Worm (Caenorhabditis elegans): Measurements from ENCODE around the gene alr-1.
A peak's percentile ranks its signal among the peaks of the same experiment; 100 is the strongest.

The alr-1 gene

DNA sequence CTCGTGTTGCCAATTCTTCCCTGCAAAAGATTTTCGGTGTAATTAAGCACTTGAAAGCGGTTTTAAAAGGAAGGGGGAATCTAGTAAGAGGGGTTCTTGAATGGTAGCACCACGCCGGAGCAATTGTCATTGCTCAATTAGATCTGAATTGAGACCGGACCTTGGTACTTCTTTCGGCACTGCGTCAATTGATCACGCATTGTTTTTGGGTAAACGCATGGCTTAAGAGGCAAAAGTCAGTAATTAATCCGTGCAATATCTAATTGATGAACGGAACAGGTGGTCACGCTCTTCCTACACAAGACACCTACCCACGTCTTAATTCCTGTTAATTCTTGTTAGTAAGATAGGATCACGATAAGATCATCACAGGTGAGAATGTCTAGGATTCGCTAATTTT is 1.4 kb downstream of the alr-1 start:
- no peak for TF ChIP-seq ceh-30 (tag; optimal IDR thresholded peaks at IDR 0.05)
- TF ChIP-seq ref-2 (tag; optimal IDR thresholded peaks at IDR 0.05), result peak; percentile 11

ce11 chrX:11122412-11122811 is 3.0 kb downstream of the alr-1 start:
- TF ChIP-seq nhr-232 (tag; optimal IDR thresholded peaks at IDR 0.05) (no peak), ceh-6 (GFP tag; optimal IDR thresholded peaks at IDR 0.05) (no peak), ceh-30 (tag; optimal IDR thresholded peaks at IDR 0.05) (no peak)

DNA sequence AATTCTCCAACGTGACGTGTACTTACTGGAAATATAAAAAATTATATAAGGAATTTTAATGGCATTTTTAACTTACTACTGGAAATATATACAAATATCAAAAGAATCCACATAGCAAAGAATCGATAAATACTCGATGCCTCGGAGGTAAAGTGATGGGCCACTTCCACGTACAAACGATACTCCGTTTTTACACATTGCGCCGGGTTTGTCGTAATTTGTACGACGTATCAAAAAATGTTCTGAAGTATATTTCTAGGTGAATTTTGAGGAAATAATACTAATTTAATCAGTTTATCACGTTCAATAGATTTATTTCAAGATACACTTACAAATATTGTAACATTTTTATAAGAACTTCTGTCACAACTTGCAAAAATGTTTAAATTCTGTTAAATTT is 4.6 kb downstream of the alr-1 start, which contains the start of gene R08B4.3:
Gene R08B4.3, minus strand, starts transcription at position 198 of the 400 bp plus-strand sequence.
- no peak for TF ChIP-seq lin-11 (tag; optimal IDR thresholded peaks at IDR 0.05)
- no peak for TF ChIP-seq eyg-1 (tag; optimal IDR thresholded peaks at IDR 0.05)
- no peak for TF ChIP-seq unc-55 (GFP tag; optimal IDR thresholded peaks at IDR 0.05)
- TF ChIP-seq ceh-22 (tag; optimal IDR thresholded peaks at IDR 0.05), result no peak
- TF ChIP-seq pax-1 (tag; optimal IDR thresholded peaks at IDR 0.05), result no peak
- no peak for TF ChIP-seq C38D4.7 (GFP tag; optimal IDR thresholded peaks at IDR 0.05)
- TF ChIP-seq npax-4 (tag; optimal IDR thresholded peaks at IDR 0.05), result no peak
- TF ChIP-seq ama-1 (optimal IDR thresholded peaks at IDR 0.05), result no peak
- no peak for TF ChIP-seq ahr-1 (tag; optimal IDR thresholded peaks at IDR 0.05)
- no peak for TF ChIP-seq elt-2 (tag; optimal IDR thresholded peaks at IDR 0.05)
- no peak for TF ChIP-seq nhr-11 (tag; optimal IDR thresholded peaks at IDR 0.05)

ce11 chrX:11116723-11117122 is 8.7 kb downstream of the alr-1 start, which contains the start of gene nlp-66:
Gene nlp-66, minus strand, starts transcription at chrX:11116823.
- TF ChIP-seq T23F11.4 (GFP tag; optimal IDR thresholded peaks at IDR 0.05) (no peak), ceh-22 (tag; optimal IDR thresholded peaks at IDR 0.05) (no peak), pat-9 (tag; optimal IDR thresholded peaks at IDR 0.05) (no peak), dve-1 (tag; optimal IDR thresholded peaks at IDR 0.05) (no peak), nhr-232 (tag; optimal IDR thresholded peaks at IDR 0.05) (no peak), hlh-6 (tag; optimal IDR thresholded peaks at IDR 0.05) (no peak), sox-2 (GFP tag; IDR thresholded peaks at IDR 0.05) (no peak), pag-3 (tag; optimal IDR thresholded peaks at IDR 0.05; ENCODE audit: borderline replicate concordance) (no peak), dmd-4 (tag; optimal IDR thresholded peaks at IDR 0.05; ENCODE audit: borderline replicate concordance) (no peak), eyg-1 (tag; optimal IDR thresholded peaks at IDR 0.05) (no peak), K02D7.2 (tag; optimal IDR thresholded peaks at IDR 0.05) (no peak), hlh-30 (tag; optimal IDR thresholded peaks at IDR 0.05; ENCODE audit: insufficient read depth) (no peak), ttx-3 (tag; optimal IDR thresholded peaks at IDR 0.05) (no peak), gmeb-2 (tag; optimal IDR thresholded peaks at IDR 0.05) (no peak), che-1 (tag; optimal IDR thresholded peaks at IDR 0.05) (no peak), sox-4 (tag; optimal IDR thresholded peaks at IDR 0.05) (no peak), odd-2 (tag; optimal IDR thresholded peaks at IDR 0.05) (no peak), rnt-1 (tag; optimal IDR thresholded peaks at IDR 0.05) (no peak)

DNA sequence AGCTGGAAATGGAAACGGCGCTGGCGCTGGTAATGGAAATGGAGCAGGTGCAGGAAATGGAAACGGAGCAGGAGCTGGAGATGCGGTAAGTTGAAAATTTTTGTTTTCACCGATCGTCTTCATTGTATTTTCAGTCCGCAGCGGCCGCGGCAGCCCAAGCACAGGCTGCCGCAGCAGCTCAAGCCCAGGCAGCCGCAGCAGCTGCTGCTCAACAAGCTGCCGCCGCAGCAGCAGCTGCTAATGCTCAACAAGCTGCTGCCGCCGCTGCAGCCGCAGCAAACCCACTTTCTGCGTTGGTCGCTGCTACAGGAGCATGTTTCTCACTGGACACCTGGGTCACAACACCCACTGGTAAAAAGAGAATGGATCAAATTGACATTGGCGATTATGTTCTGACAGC is 11.0 kb downstream of the alr-1 start:
- TF ChIP-seq madf-2 (tag; optimal IDR thresholded peaks at IDR 0.05) (no peak), unc-42 (tag; optimal IDR thresholded peaks at IDR 0.05) (no peak), lim-6 (tag; optimal IDR thresholded peaks at IDR 0.05) (no peak)

DNA sequence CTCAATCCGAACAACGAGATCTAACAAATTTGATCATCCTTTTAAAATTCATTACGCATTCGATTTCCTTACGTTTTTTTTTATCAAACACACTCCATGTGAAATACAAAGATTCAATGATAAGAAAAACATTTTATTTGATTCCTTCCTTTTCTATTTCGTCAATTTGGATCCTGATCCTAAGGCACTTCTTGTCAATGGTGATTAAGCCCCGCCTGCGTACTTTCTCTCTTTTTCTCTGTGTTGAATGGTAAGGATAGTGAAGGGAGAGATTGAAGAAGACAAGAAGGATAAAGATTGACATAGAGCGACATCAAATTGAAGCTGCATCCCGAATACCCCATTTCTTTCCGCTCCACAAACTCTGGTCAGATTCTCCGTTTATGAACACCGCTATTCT is 16.2 kb downstream of the alr-1 start, which contains the start of gene grd-1:
Gene grd-1, plus strand, starts transcription at position 241 of the 400 bp plus-strand sequence.
- no peak for TF ChIP-seq ttx-3 (tag; optimal IDR thresholded peaks at IDR 0.05)

Data from whole organism, late embryonic.